Fruit fly (Drosophila melanogaster) whole organism, embryonic: Measurements from ENCODE around the gene Reg-2.
A peak's percentile ranks its signal among the peaks of the same experiment; 100 is the strongest.

Source experiments
- Atf-2 ChIP-seq: fragments of 200-800 bp; sonication (Bioruptor generic); optimal IDR thresholded peaks from 2 replicates; lab custom pipeline; 2016; ENCODE audit warnings: missing biosample characterization, missing genetic modification characterization
- Atf6 ChIP-seq: fragments of 200-800 bp; sonication (Bioruptor generic); IDR thresholded peaks from 2 replicates; pipeline ENCODE4 v1.3.6; 2022; ENCODE audit warnings: missing biosample characterization, missing genetic modification characterization
- CG1024 ChIP-seq: fragments of 200-800 bp; sonication (Bioruptor generic); IDR thresholded peaks from 2 replicates; pipeline ENCODE4 v1.3.6; 2022; ENCODE audit warnings: missing biosample characterization, missing genetic modification characterization
- CG10267 ChIP-seq: fragments of 200-800 bp; sonication (Bioruptor generic); optimal IDR thresholded peaks from 2 replicates; lab custom pipeline; 2018; ENCODE audit warnings: missing biosample characterization, mild to moderate bottlenecking, missing genetic modification characterization, moderate library complexity
- CG10979 ChIP-seq: fragments of 200-800 bp; sonication (Bioruptor generic); optimal IDR thresholded peaks from 2 replicates; lab custom pipeline; 2018; ENCODE audit warnings: missing biosample characterization, mild to moderate bottlenecking, missing genetic modification characterization, moderate library complexity
- CG11398 ChIP-seq: fragments of 200-800 bp; sonication (Bioruptor generic); optimal IDR thresholded peaks from 2 replicates; lab custom pipeline; 2016; ENCODE audit warnings: missing biosample characterization, missing genetic modification characterization
- CG11456 ChIP-seq: fragments of 200-800 bp; sonication (Bioruptor generic); IDR thresholded peaks from 3 replicates; pipeline ENCODE4 v1.3.6; 2022; ENCODE audit warnings: missing biosample characterization, missing genetic modification characterization
- CG12155 ChIP-seq: fragments of 200-800 bp; sonication (Bioruptor generic); optimal IDR thresholded peaks from 3 replicates; lab custom pipeline; 2016; ENCODE audit warnings: missing biosample characterization, missing genetic modification characterization
- CG12391 ChIP-seq: fragments of 200-800 bp; sonication (Bioruptor generic); optimal IDR thresholded peaks from 3 replicates; lab custom pipeline; 2018; ENCODE audit warnings: missing biosample characterization, mild to moderate bottlenecking, missing genetic modification characterization, moderate library complexity
- CG13624 ChIP-seq: fragments of 200-800 bp; sonication (Bioruptor generic); optimal IDR thresholded peaks from 2 replicates; lab custom pipeline; 2016; ENCODE audit warnings: missing biosample characterization, missing genetic modification characterization
- CG14710 ChIP-seq: fragments of 200-800 bp; sonication (Bioruptor generic); optimal IDR thresholded peaks from 3 replicates; lab custom pipeline; 2019; ENCODE audit warnings: missing biosample characterization, mild to moderate bottlenecking, missing genetic modification characterization, moderate library complexity
- CG15073 ChIP-seq: fragments of 200-800 bp; sonication (Bioruptor generic); optimal IDR thresholded peaks from 2 replicates; lab custom pipeline; 2016; ENCODE audit warnings: missing biosample characterization, missing genetic modification characterization
- CG15696 ChIP-seq: fragments of 200-800 bp; sonication (Bioruptor generic); optimal IDR thresholded peaks from 2 replicates; lab custom pipeline; 2019; ENCODE audit warnings: missing biosample characterization, mild to moderate bottlenecking, missing genetic modification characterization, moderate library complexity
- CG17328 ChIP-seq: fragments of 200-800 bp; sonication (Bioruptor generic); IDR thresholded peaks from 2 replicates; pipeline ENCODE4 v1.3.6; 2022; ENCODE audit warnings: missing biosample characterization, missing genetic modification characterization
- CG2129 ChIP-seq: fragments of 200-800 bp; sonication (Bioruptor generic); IDR thresholded peaks from 2 replicates; pipeline ENCODE4 v1.3.6; 2022; ENCODE audit warnings: missing biosample characterization, missing genetic modification characterization; ENCODE audit not compliant: partially characterized antibody
- CG2712 ChIP-seq: fragments of 200-800 bp; optimal IDR thresholded peaks from 3 replicates; lab custom pipeline; 2019; ENCODE audit warnings: missing biosample characterization, mild to moderate bottlenecking, missing genetic modification characterization, moderate library complexity
- CG42726 ChIP-seq: fragments of 200-800 bp; sonication (Bioruptor generic); IDR thresholded peaks from 2 replicates; pipeline ENCODE4 v1.3.6; 2022; ENCODE audit warnings: missing biosample characterization, missing genetic modification characterization; ENCODE audit not compliant: partially characterized antibody
- CG4328 ChIP-seq: fragments of 200-800 bp; sonication (Bioruptor generic); optimal IDR thresholded peaks from 3 replicates; lab custom pipeline; 2017; ENCODE audit warnings: missing biosample characterization, missing genetic modification reagents, missing genetic modification characterization
- CG5953 ChIP-seq: fragments of 200-800 bp; sonication (Bioruptor generic); IDR thresholded peaks from 2 replicates; pipeline ENCODE4 v1.3.6; 2022; ENCODE audit warnings: missing biosample characterization, missing genetic modification characterization
- CG7372 ChIP-seq: fragments of 200-800 bp; sonication (Bioruptor generic); IDR thresholded peaks from 2 replicates; pipeline ENCODE4 v1.3.6; 2022; ENCODE audit warnings: missing biosample characterization, missing genetic modification characterization
- CG8765 ChIP-seq: fragments of 200-800 bp; sonication (Bioruptor generic); IDR thresholded peaks from 2 replicates; pipeline ENCODE4 v1.3.6; 2022; ENCODE audit warnings: missing biosample characterization, missing genetic modification characterization
- Ets97D ChIP-seq: fragments of 200-800 bp; sonication (Bioruptor generic); optimal IDR thresholded peaks from 3 replicates; lab custom pipeline; 2016; ENCODE audit warnings: missing biosample characterization, missing genetic modification characterization
- Mad ChIP-seq: fragments of 200-800 bp; sonication (Bioruptor generic); optimal IDR thresholded peaks from 2 replicates; lab custom pipeline; 2016; ENCODE audit warnings: missing biosample characterization, missing genetic modification characterization
- Max ChIP-seq: fragments of 200-800 bp; sonication (Bioruptor generic); optimal IDR thresholded peaks from 2 replicates; lab custom pipeline; 2016; ENCODE audit warnings: missing biosample characterization, mild to moderate bottlenecking, missing genetic modification characterization
- Med ChIP-seq: fragments of 200-800 bp; sonication (Bioruptor generic); peaks from one replicate; lab custom pipeline; 2016; ENCODE audit warnings: missing biosample characterization, missing genetic modification characterization, mild to moderate bottlenecking, inconsistent platforms, moderate library complexity
- Nf-YB ChIP-seq: fragments of 200-800 bp; sonication (Bioruptor generic); optimal IDR thresholded peaks from 3 replicates; lab custom pipeline; 2019; ENCODE audit warnings: missing biosample characterization, mild to moderate bottlenecking, missing genetic modification characterization, moderate library complexity
- Optix ChIP-seq: fragments of 200-800 bp; sonication (Bioruptor generic); IDR thresholded peaks from 3 replicates; pipeline ENCODE4 v1.3.6; 2022; ENCODE audit warnings: missing biosample characterization, missing genetic modification characterization
- Pdp1 ChIP-seq, 2 experiments: fragments of 200-800 bp; sonication (Bioruptor generic); optimal IDR thresholded peaks; 3 replicates each; lab custom pipeline; 2016; ENCODE audit warnings: missing biosample characterization in 2 of 2, missing genetic modification characterization in 2 of 2, mild to moderate bottlenecking in 1 of 2, moderate library complexity in 1 of 2
- Ravus ChIP-seq: fragments of 200-800 bp; sonication (Bioruptor generic); IDR thresholded peaks from 2 replicates; pipeline ENCODE4 v1.3.6; 2022; ENCODE audit warnings: missing biosample characterization, missing genetic modification characterization
- Sox100B ChIP-seq: fragments of 200-800 bp; sonication (Bioruptor generic); optimal IDR thresholded peaks from 3 replicates; lab custom pipeline; 2018; ENCODE audit warnings: missing biosample characterization, mild to moderate bottlenecking, missing genetic modification characterization
- ash1 ChIP-seq: fragments of 200-800 bp; sonication (Bioruptor generic); optimal IDR thresholded peaks from 2 replicates; lab custom pipeline; 2018; ENCODE audit warnings: missing biosample characterization, mild to moderate bottlenecking, missing genetic modification characterization
- caup ChIP-seq: fragments of 200-800 bp; sonication (Bioruptor generic); optimal IDR thresholded peaks from 3 replicates; lab custom pipeline; 2017; ENCODE audit warnings: missing biosample characterization, mild to moderate bottlenecking, missing genetic modification characterization, moderate library complexity; ENCODE audit not compliant: severe bottlenecking
- corto ChIP-seq: fragments of 200-800 bp; sonication (Bioruptor generic); optimal IDR thresholded peaks from 2 replicates; lab custom pipeline; 2016; ENCODE audit warnings: missing biosample characterization, mild to moderate bottlenecking, missing genetic modification characterization, moderate library complexity
- fd96Cb ChIP-seq: fragments of 200-800 bp; sonication (Bioruptor generic); optimal IDR thresholded peaks from 2 replicates; lab custom pipeline; 2018; ENCODE audit warnings: missing biosample characterization, mild to moderate bottlenecking, missing genetic modification characterization, moderate library complexity
- ftz-f1 ChIP-seq: fragments of 200-800 bp; sonication (Bioruptor generic); optimal IDR thresholded peaks from 2 replicates; lab custom pipeline; 2016; ENCODE audit warnings: missing biosample characterization, missing genetic modification characterization
- gcm ChIP-seq: fragments of 200-800 bp; sonication (Bioruptor generic); optimal IDR thresholded peaks from 2 replicates; lab custom pipeline; 2019; ENCODE audit warnings: missing biosample characterization, mild to moderate bottlenecking, missing genetic modification characterization, moderate library complexity
- hb ChIP-seq: fragments of 200-800 bp; sonication (Bioruptor generic); IDR thresholded peaks from 3 replicates; pipeline ENCODE4 v1.3.6; 2022; ENCODE audit warnings: missing biosample characterization, missing genetic modification characterization; ENCODE audit not compliant: partially characterized antibody
- kah ChIP-seq: fragments of 200-800 bp; sonication (Bioruptor generic); optimal IDR thresholded peaks from 2 replicates; lab custom pipeline; 2018; ENCODE audit warnings: missing biosample characterization, mild to moderate bottlenecking, missing genetic modification characterization
- lola ChIP-seq, 3 experiments: fragments of >200 bp in 2 of 3; fragments of 200-800 bp in 1 of 3; sonication (Bioruptor generic) in 1 of 3; optimal IDR thresholded peaks; 2 replicates each; lab custom pipeline; 2017 to 2019; ENCODE audit warnings: missing biosample characterization in 3 of 3, missing genetic modification characterization in 3 of 3, mild to moderate bottlenecking in 1 of 3, moderate library complexity in 1 of 3
- pfk ChIP-seq: fragments of 200-800 bp; sonication (Bioruptor generic); optimal IDR thresholded peaks from 2 replicates; lab custom pipeline; 2018; ENCODE audit warnings: missing biosample characterization, mild to moderate bottlenecking, missing genetic modification characterization, moderate library complexity
- phol ChIP-seq: fragments of 200-800 bp; sonication (Bioruptor generic); optimal IDR thresholded peaks from 3 replicates; lab custom pipeline; 2018; ENCODE audit warnings: missing biosample characterization, mild to moderate bottlenecking, missing genetic modification characterization, moderate library complexity
- run ChIP-seq: fragments of 200-800 bp; sonication (Bioruptor generic); optimal IDR thresholded peaks from 3 replicates; lab custom pipeline; 2018; ENCODE audit warnings: missing biosample characterization, mild to moderate bottlenecking, missing genetic modification characterization
- sens ChIP-seq: fragments of 200-800 bp; sonication (Bioruptor generic); peaks from one replicate; lab custom pipeline; 2016; ENCODE audit warnings: missing biosample characterization, missing genetic modification characterization
- tll ChIP-seq, 2 experiments: fragments of 200-800 bp in 1 of 2; fragments of >200 bp in 1 of 2; sonication (Bioruptor generic) in 1 of 2; optimal IDR thresholded peaks; 2 replicates each; lab custom pipeline; 2017 to 2019; ENCODE audit warnings: missing biosample characterization in 2 of 2, missing genetic modification characterization in 2 of 2, mild to moderate bottlenecking in 1 of 2, moderate library complexity in 1 of 2
- ttk ChIP-seq: fragments of 200-800 bp; sonication (Bioruptor generic); IDR thresholded peaks from 2 replicates; pipeline ENCODE4 v2.1.2; 2022; ENCODE audit warnings: missing biosample characterization, missing genetic modification characterization
- yki ChIP-seq: fragments of >200 bp; optimal IDR thresholded peaks from 3 replicates; lab custom pipeline; 2018

Gene Reg-2

dm6 chr3L:591370-591769 is 15.0 kb downstream of the Reg-2 start (continued):
- TF ChIP-seq CG15696 (tag; lab: Kevin White, UChicago) (peak; percentile 5), CG2712 (tag; lab: Kevin White, UChicago) (peak; percentile 32), lola (GFP tag; optimal IDR thresholded peaks at IDR 0.05; lab: Kevin White, UChicago) (peak in 1 of 3 experiments; percentile 20), sens (GFP tag; lab: Kevin White, UChicago) (peak; percentile 67), ash1 (GFP tag; lab: Kevin White, UChicago) (no peak), CG11456 (0 out of 3 replicates have a peak, but pooled peaks have one; percentile 10), Optix (GFP tag; lab: Robert Waterston, UW) (peak; percentile 36; the same call in 1 of the 3 replicates), CG10267 (tag; lab: Kevin White, UChicago) (peak; percentile 2), CG17328 (0 out of 2 replicates have a peak, but pooled peaks have one; percentile 37), CG8765 (0 out of 2 replicates have a peak, but pooled peaks have one; percentile 29), CG14710 (peak; percentile 14), kah (GFP tag; lab: Kevin White, UChicago) (peak; percentile 50), CG10979 (tag; lab: Kevin White, UChicago) (peak; percentile 52), pfk (GFP tag; lab: Kevin White, UChicago) (no peak), ftz-f1 (GFP tag; lab: Kevin White, UChicago) (no peak), Med (peak; percentile 42), CG11398 (GFP tag; lab: Kevin White, UChicago) (no peak), phol (tag; lab: Kevin White, UChicago) (peak; percentile 13), gcm (no peak), fd96Cb (tag; lab: Kevin White, UChicago) (peak; percentile 5)

- TF ChIP-seq CG13624 (GFP tag; lab: Kevin White, UChicago) (peak; percentile 93), CG5953 (peak; percentile 85), Max (peak; percentile 52), CG1024 (GFP tag; lab: Robert Waterston, UW) (peak; percentile 89), corto (no peak), tll (GFP tag; optimal IDR thresholded peaks at IDR 0.05; lab: Kevin White, UChicago) (no peak), pfk (GFP tag; lab: Kevin White, UChicago) (peak; percentile 35), CG15073 (GFP tag; lab: Kevin White, UChicago) (peak; percentile 22), CG12155 (GFP tag; lab: Kevin White, UChicago) (peak; percentile 87), CG2129 (GFP tag; lab: Robert Waterston, UW) (no peak), CG10267 (tag; lab: Kevin White, UChicago) (peak; percentile 79), CG4328 (GFP tag; lab: Kevin White, UChicago) (peak; percentile 88), Ravus (GFP tag; lab: Robert Waterston, UW) (peak; percentile 65), sens (GFP tag; lab: Kevin White, UChicago) (peak; percentile 98), Nf-YB (peak; percentile 48), yki (no peak), Sox100B (no peak), hb (GFP tag; lab: Robert Waterston, UW) (no peak), CG42726 (GFP tag; lab: Robert Waterston, UW) (no peak), run (tag; lab: Kevin White, UChicago) (peak; percentile 72), caup (GFP tag; lab: Kevin White, UChicago) (peak; percentile 86), CG12391 (peak; percentile 91), Atf-2 (GFP tag; lab: Kevin White, UChicago) (peak; percentile 87), Ets97D (GFP tag; lab: Kevin White, UChicago) (peak; percentile 56), Pdp1 (GFP tag; optimal IDR thresholded peaks at IDR 0.05; lab: Kevin White, UChicago) (peak; percentile 87 to 92), Atf6 (peak; percentile 91), CG7372 (GFP tag; lab: Robert Waterston, UW) (peak; percentile 87), Mad (peak; percentile 85), ttk (GFP tag; lab: Robert Waterston, UW) (peak; percentile 87)
Observed at dm6 chr3L:589290-590281, 16.8 kb downstream of the Reg-2 start.
